Fruit fly (Drosophila melanogaster) whole organism, pupa: ENCODE data around the gene Argl.

ENCODE experiments used
- CG10348 ChIP-seq: fragments of 200-800 bp; sonication (Bioruptor generic); IDR thresholded peaks from 2 replicates; pipeline ENCODE4 v1.3.6; 2022; ENCODE audit warnings: missing biosample characterization, missing genetic modification characterization
- CG14655 ChIP-seq: fragments of 200-800 bp; sonication (Bioruptor generic); optimal IDR thresholded peaks from 3 replicates; lab custom pipeline; 2017; ENCODE audit warnings: mild to moderate bottlenecking, missing biosample characterization, missing genetic modification reagents, missing genetic modification characterization
- CG32121 ChIP-seq: fragments of 200-800 bp; sonication (Bioruptor generic); IDR thresholded peaks from 2 replicates; pipeline ENCODE4 v1.3.6; 2022; ENCODE audit warnings: missing biosample characterization, missing genetic modification characterization
- CG8159 ChIP-seq: fragments of 200-800 bp; sonication (Bioruptor generic); optimal IDR thresholded peaks from 3 replicates; lab custom pipeline; 2018; ENCODE audit warnings: missing biosample characterization, mild to moderate bottlenecking, missing genetic modification characterization, moderate library complexity
- CG8301 ChIP-seq: fragments of 200-800 bp; sonication (Bioruptor generic); optimal IDR thresholded peaks from 2 replicates; lab custom pipeline; 2018; ENCODE audit warnings: missing biosample characterization, mild to moderate bottlenecking, missing genetic modification characterization
- Pif1A ChIP-seq: fragments of 200-800 bp; sonication (Bioruptor generic); optimal IDR thresholded peaks from 3 replicates; lab custom pipeline; 2016; ENCODE audit warnings: missing biosample characterization, missing genetic modification characterization
- Pif1B ChIP-seq: fragments of 200-800 bp; sonication (Bioruptor generic); optimal IDR thresholded peaks from 3 replicates; lab custom pipeline; 2016; ENCODE audit warnings: missing biosample characterization, missing genetic modification characterization
- Snoo ChIP-seq: fragments of 200-800 bp; sonication (Bioruptor generic); optimal IDR thresholded peaks from 3 replicates; lab custom pipeline; 2017; ENCODE audit warnings: missing biosample characterization, mild to moderate bottlenecking, missing genetic modification characterization, inconsistent platforms

DNA sequence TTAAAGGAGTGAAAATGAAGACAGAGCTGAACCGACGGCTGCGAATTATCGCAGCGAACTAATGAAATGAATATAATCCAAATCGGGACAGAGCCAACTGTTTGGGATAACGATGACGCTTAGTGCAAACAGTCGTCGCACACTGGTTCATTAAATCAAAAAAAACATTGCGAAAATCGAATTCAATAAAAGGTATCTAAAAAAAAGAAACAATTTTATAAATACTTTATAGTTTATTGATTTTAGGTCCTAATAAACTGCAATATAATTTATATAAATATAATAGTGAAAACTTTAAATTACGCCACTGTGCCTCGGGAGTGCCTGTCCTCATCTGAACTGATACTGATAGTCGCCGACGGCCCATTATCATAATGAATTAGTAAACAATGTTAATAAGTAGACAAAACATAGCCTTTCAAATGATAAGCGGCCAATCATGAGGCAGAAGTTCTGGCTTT is 17.1 kb upstream of the Argl start, which contains the start of gene CG31886:
- TF ChIP-seq CG32121 (no peak; the same call in none of the 2 replicates), CG14655 (peak; percentile 72), CG10348 (GFP tag; lab: Robert Waterston, UW) (no peak), Pif1B (peak; percentile 27), CG8301 (tag; lab: Kevin White, UChicago) (no peak), Snoo (tag; lab: Kevin White, UChicago) (no peak), Pif1A (GFP tag; lab: Kevin White, UChicago) (peak; percentile 35), CG8159 (tag; lab: Kevin White, UChicago) (no peak)
